Worm (Caenorhabditis elegans): ENCODE results near the gene F59A6.13.

The F59A6.13 gene

DNA sequence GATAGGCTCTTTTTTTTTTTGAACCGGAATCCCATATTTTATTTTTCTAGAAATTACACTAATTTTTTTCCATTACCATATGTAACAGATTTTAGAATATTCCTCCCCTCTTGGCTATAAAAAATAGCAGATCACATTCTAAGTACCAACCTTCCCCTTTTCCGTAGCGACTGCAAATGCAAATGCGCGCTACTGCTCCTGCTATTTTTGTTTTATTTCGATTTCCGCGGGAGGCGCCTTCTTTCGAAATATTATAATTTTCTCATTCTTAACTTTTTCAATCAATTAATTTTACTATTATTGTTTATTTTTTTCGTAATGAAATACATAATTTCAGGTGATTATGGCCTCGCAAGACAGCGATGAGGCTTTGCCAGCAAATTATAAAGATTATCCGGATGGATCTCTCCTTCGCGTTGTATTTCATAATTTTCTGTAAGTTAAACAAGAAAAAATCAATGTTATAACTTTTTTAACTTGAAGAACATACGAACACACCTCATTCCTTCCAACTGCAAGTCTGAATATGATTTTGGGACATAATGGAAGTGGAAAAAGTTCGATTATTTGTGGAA, 39.3 kb downstream of the F59A6.13 start, which contains the start of gene smc-5:
smc-5 (plus strand) TSS at position 332 of the 575 bp plus-strand sequence.
- TF ChIP-seq aly-2 (tag; optimal IDR thresholded peaks at IDR 0.05) (no peak), ceh-16 (tag; optimal IDR thresholded peaks at IDR 0.05) (no peak), nhr-6 (tag; optimal IDR thresholded peaks at IDR 0.05) (no peak), sma-9 (GFP tag; optimal IDR thresholded peaks at IDR 0.05) (peak; percentile 62), sma-9 (tag; optimal IDR thresholded peaks at IDR 0.05) (no peak), unc-55 (GFP tag; optimal IDR thresholded peaks at IDR 0.05) (peak; percentile 94), unc-39 (tag; optimal IDR thresholded peaks at IDR 0.05) (no peak), nhr-23 (tag; optimal IDR thresholded peaks at IDR 0.05) (no peak), F13H6.1 (tag; optimal IDR thresholded peaks at IDR 0.05) (no peak), nhr-11 (tag; optimal IDR thresholded peaks at IDR 0.05) (no peak), snpc-4 (tag; optimal IDR thresholded peaks at IDR 0.05) (peak; percentile 82), lin-11 (tag; optimal IDR thresholded peaks at IDR 0.05) (peak; percentile 10), lsy-2 (tag; optimal IDR thresholded peaks at IDR 0.05) (peak; percentile 50 to 88), nhr-25 (tag; optimal IDR thresholded peaks at IDR 0.05) (no peak), mdl-1 (tag; optimal IDR thresholded peaks at IDR 0.05) (no peak), skn-1 (tag; optimal IDR thresholded peaks at IDR 0.05) (no peak), lin-13 (GFP tag; optimal IDR thresholded peaks at IDR 0.05) (peak; percentile 78), alr-1 (tag; optimal IDR thresholded peaks at IDR 0.05) (no peak), fos-1 (tag; optimal IDR thresholded peaks at IDR 0.05) (peak; percentile 40), crh-2 (tag; optimal IDR thresholded peaks at IDR 0.05) (peak; percentile 77), peb-1 (tag; optimal IDR thresholded peaks at IDR 0.05) (no peak), blmp-1 (tag; optimal IDR thresholded peaks at IDR 0.05; ENCODE audit: insufficient read depth) (peak; percentile 9), nhr-237 (tag; optimal IDR thresholded peaks at IDR 0.05) (no peak), sem-4 (tag; optimal IDR thresholded peaks at IDR 0.05) (no peak), nhr-77 (tag; optimal IDR thresholded peaks at IDR 0.05) (no peak), nhr-10 (tag; optimal IDR thresholded peaks at IDR 0.05) (no peak), ztf-1 (GFP tag; conservative IDR thresholded peaks at IDR 0.05) (no peak), nhr-21 (tag; optimal IDR thresholded peaks at IDR 0.05) (peak; percentile 28), ztf-11 (tag; optimal IDR thresholded peaks at IDR 0.05) (no peak), elt-3 (tag; optimal IDR thresholded peaks at IDR 0.05) (no peak), egl-27 (tag; optimal IDR thresholded peaks at IDR 0.05) (no peak), nhr-129 (tag; optimal IDR thresholded peaks at IDR 0.05) (peak; percentile 78), nhr-12 (tag; optimal IDR thresholded peaks at IDR 0.05) (no peak), ZK546.5 (tag; optimal IDR thresholded peaks at IDR 0.05) (no peak), dmd-4 (tag; optimal IDR thresholded peaks at IDR 0.05) (no peak), C34F6.9 (tag; optimal IDR thresholded peaks at IDR 0.05) (peak; percentile 83), mab-5 (tag; optimal IDR thresholded peaks at IDR 0.05) (no peak), gmeb-1 (tag; optimal IDR thresholded peaks at IDR 0.05) (peak; percentile 80), lin-39 (tag; optimal IDR thresholded peaks at IDR 0.05) (no peak), unc-62 (GFP tag; optimal IDR thresholded peaks at IDR 0.05) (no peak), zag-1 (tag; optimal IDR thresholded peaks at IDR 0.05) (no peak), Y55F3AM.14 (GFP tag; optimal IDR thresholded peaks at IDR 0.05) (no peak), ztf-4 (tag; optimal IDR thresholded peaks at IDR 0.05) (no peak), sma-3 (GFP tag; optimal IDR thresholded peaks at IDR 0.05) (peak; percentile 69), R02D3.7 (tag; optimal IDR thresholded peaks at IDR 0.05) (no peak), ama-1 (optimal IDR thresholded peaks at IDR 0.05) (no peak), ceh-82 (tag; optimal IDR thresholded peaks at IDR 0.05) (no peak), elt-1 (tag; optimal IDR thresholded peaks at IDR 0.05) (no peak), mbf-1 (tag; optimal IDR thresholded peaks at IDR 0.05) (no peak)

All from whole organism, L2 larva.